Fruit fly (Drosophila melanogaster) Kc167 (cell line): Measurements from ENCODE around the gene Myo31DF.

Experiments used
- Sin3A ChIP-seq: fragments of >200 bp; optimal IDR thresholded peaks from 2 replicates; lab custom pipeline; 2018; ENCODE audit warnings: missing external identifiers
- insv ChIP-seq: fragments of >200 bp; optimal IDR thresholded peaks from 3 replicates; lab custom pipeline; 2018; ENCODE audit warnings: missing external identifiers
- psq ChIP-seq: fragments of >200 bp; optimal IDR thresholded peaks from 2 replicates; lab custom pipeline; 2017; ENCODE audit warnings: missing external identifiers
- ttk ChIP-seq: sonication (Bioruptor generic); optimal IDR thresholded peaks from 2 replicates; lab custom pipeline; 2017; ENCODE audit warnings: missing external identifiers

dm6 chr2L:10479859-10480258, 26.7 kb downstream of the Myo31DF start:
- TF ChIP-seq Sin3A (lab: Kevin White, UChicago) (no peak), insv (no peak), ttk (lab: Kevin White, UChicago) (no peak), psq (lab: Kevin White, UChicago) (no peak)
